Fruit fly (Drosophila melanogaster) whole organism, embryonic: ENCODE measurements around the gene MICU3.

Source experiments
- Adf1 ChIP-seq: fragments of 200-800 bp; sonication (Bioruptor generic); IDR thresholded peaks from 2 replicates; pipeline ENCODE4 v1.3.6; 2022; ENCODE audit warnings: missing biosample characterization, missing genetic modification characterization
- CG10147 ChIP-seq: fragments of 200-800 bp; sonication (Bioruptor generic); optimal IDR thresholded peaks from 2 replicates; lab custom pipeline; 2019; ENCODE audit warnings: missing biosample characterization, mild to moderate bottlenecking, missing genetic modification characterization, moderate library complexity
- CG10959 ChIP-seq: fragments of 200-800 bp; sonication (Bioruptor generic); IDR thresholded peaks from 2 replicates; pipeline ENCODE4 v1.3.6; 2022; ENCODE audit warnings: missing biosample characterization, missing genetic modification characterization
- CG11504 ChIP-seq: fragments of 200-800 bp; sonication (Bioruptor generic); optimal IDR thresholded peaks from 3 replicates; lab custom pipeline; 2019; ENCODE audit warnings: missing biosample characterization, mild to moderate bottlenecking, missing genetic modification characterization, moderate library complexity
- CG12659 ChIP-seq: fragments of 200-800 bp; sonication (Bioruptor generic); optimal IDR thresholded peaks from 3 replicates; lab custom pipeline; 2017; ENCODE audit warnings: mild to moderate bottlenecking, missing biosample characterization, missing genetic modification reagents, missing genetic modification characterization
- CG13287 ChIP-seq: fragments of 200-800 bp; sonication (Bioruptor generic); IDR thresholded peaks from 2 replicates; pipeline ENCODE4 v1.3.6; 2022; ENCODE audit warnings: missing biosample characterization, missing genetic modification characterization; ENCODE audit not compliant: partially characterized antibody
- CG14014 ChIP-seq: fragments of 200-800 bp; sonication (Bioruptor generic); IDR thresholded peaks from 2 replicates; pipeline ENCODE4 v1.3.6; 2022; ENCODE audit warnings: missing biosample characterization, missing genetic modification characterization
- CG2678 ChIP-seq: fragments of 200-800 bp; sonication (Bioruptor generic); optimal IDR thresholded peaks from 3 replicates; lab custom pipeline; 2019; ENCODE audit warnings: missing biosample characterization, mild to moderate bottlenecking, missing genetic modification characterization, moderate library complexity
- CG31224 ChIP-seq: fragments of 200-800 bp; sonication (Bioruptor generic); IDR thresholded peaks from 2 replicates; pipeline ENCODE4 v1.3.6; 2022; ENCODE audit warnings: missing biosample characterization, missing genetic modification characterization
- CG31441 ChIP-seq: fragments of 200-800 bp; sonication (Bioruptor generic); IDR thresholded peaks from 2 replicates; pipeline ENCODE4 v1.3.6; 2022; ENCODE audit warnings: missing biosample characterization, missing genetic modification characterization
- CG32532 ChIP-seq: fragments of 200-800 bp; sonication (Bioruptor generic); IDR thresholded peaks from 2 replicates; pipeline ENCODE4 v1.3.6; 2022; ENCODE audit warnings: missing biosample characterization, missing genetic modification characterization
- CG33213 ChIP-seq: fragments of 200-800 bp; sonication (Bioruptor generic); optimal IDR thresholded peaks from 3 replicates; lab custom pipeline; 2016; ENCODE audit warnings: missing biosample characterization, missing genetic modification characterization
- CG3838 ChIP-seq: fragments of 200-800 bp; sonication (Bioruptor generic); optimal IDR thresholded peaks from 3 replicates; lab custom pipeline; 2016; ENCODE audit warnings: missing biosample characterization, missing genetic modification characterization
- CG4404 ChIP-seq: fragments of 200-800 bp; sonication (Bioruptor generic); IDR thresholded peaks from 2 replicates; pipeline ENCODE4 v1.3.6; 2022; ENCODE audit warnings: missing biosample characterization, missing genetic modification characterization
- CG4617 ChIP-seq: fragments of 200-800 bp; sonication (Bioruptor generic); optimal IDR thresholded peaks from 3 replicates; lab custom pipeline; 2016; ENCODE audit warnings: missing biosample characterization, missing genetic modification characterization, borderline replicate concordance
- CG6654 ChIP-seq: fragments of 200-800 bp; sonication (Bioruptor generic); optimal IDR thresholded peaks from 2 replicates; lab custom pipeline; 2017; ENCODE audit warnings: missing biosample characterization, mild to moderate bottlenecking, missing genetic modification characterization
- CG6683 ChIP-seq: fragments of 200-800 bp; sonication (Bioruptor generic); optimal IDR thresholded peaks from 2 replicates; lab custom pipeline; 2017; ENCODE audit warnings: missing biosample characterization, mild to moderate bottlenecking, missing genetic modification characterization, missing genetic modification reagents
- CG8089 ChIP-seq: fragments of 200-800 bp; sonication (Bioruptor generic); optimal IDR thresholded peaks from 3 replicates; lab custom pipeline; 2016; ENCODE audit warnings: missing biosample characterization, missing genetic modification characterization
- CG9727 ChIP-seq: fragments of 200-800 bp; sonication (Bioruptor generic); optimal IDR thresholded peaks from 3 replicates; lab custom pipeline; 2017; ENCODE audit warnings: missing biosample characterization, mild to moderate bottlenecking, missing genetic modification characterization
- CG9876 ChIP-seq: fragments of 200-800 bp; sonication (Bioruptor generic); optimal IDR thresholded peaks from 2 replicates; lab custom pipeline; 2016; ENCODE audit warnings: missing biosample characterization, missing genetic modification characterization
- CHES-1-like ChIP-seq: fragments of 200-800 bp; sonication (Bioruptor generic); optimal IDR thresholded peaks from 2 replicates; lab custom pipeline; 2016; ENCODE audit warnings: missing biosample characterization, missing genetic modification characterization
- Chrac-16 ChIP-seq: fragments of 200-800 bp; sonication (Bioruptor generic); optimal IDR thresholded peaks from 3 replicates; lab custom pipeline; 2016; ENCODE audit warnings: missing biosample characterization, missing genetic modification characterization
- Deaf1 ChIP-seq: fragments of 200-800 bp; optimal IDR thresholded peaks from 3 replicates; lab custom pipeline; 2019; ENCODE audit warnings: missing biosample characterization, mild to moderate bottlenecking, missing genetic modification characterization, moderate library complexity
- Dip2 ChIP-seq: fragments of 200-800 bp; sonication (Bioruptor generic); IDR thresholded peaks from 2 replicates; pipeline ENCODE4 v1.3.6; 2022; ENCODE audit warnings: missing biosample characterization, missing genetic modification characterization
- Gug ChIP-seq: fragments of 200-800 bp; sonication (Bioruptor generic); IDR thresholded peaks from 4 replicates; pipeline ENCODE4 v1.3.6; 2022; ENCODE audit warnings: missing biosample characterization, missing genetic modification characterization
- HLHmδ ChIP-seq: fragments of 200-800 bp; sonication (Bioruptor generic); optimal IDR thresholded peaks from 2 replicates; lab custom pipeline; 2018; ENCODE audit warnings: missing biosample characterization, mild to moderate bottlenecking, missing genetic modification characterization, moderate library complexity
- Hey ChIP-seq: fragments of 200-800 bp; sonication (Bioruptor generic); optimal IDR thresholded peaks from 3 replicates; lab custom pipeline; 2018; ENCODE audit warnings: missing biosample characterization, mild to moderate bottlenecking, missing genetic modification characterization
- Jarid2 ChIP-seq: fragments of 200-800 bp; sonication (Bioruptor generic); optimal IDR thresholded peaks from 3 replicates; lab custom pipeline; 2017; ENCODE audit warnings: mild to moderate bottlenecking, missing biosample characterization, missing genetic modification reagents, missing genetic modification characterization
- Max ChIP-seq: fragments of 200-800 bp; sonication (Bioruptor generic); optimal IDR thresholded peaks from 2 replicates; lab custom pipeline; 2016; ENCODE audit warnings: missing biosample characterization, mild to moderate bottlenecking, missing genetic modification characterization
- Nf-YC ChIP-seq: fragments of 200-800 bp; optimal IDR thresholded peaks from 3 replicates; lab custom pipeline; 2019; ENCODE audit warnings: missing biosample characterization, mild to moderate bottlenecking, missing genetic modification characterization, moderate library complexity
- Spps ChIP-seq: fragments of 200-800 bp; sonication (Bioruptor generic); optimal IDR thresholded peaks from 2 replicates; lab custom pipeline; 2018; ENCODE audit warnings: missing biosample characterization, mild to moderate bottlenecking, missing genetic modification characterization
- TFAM ChIP-seq: fragments of 200-800 bp; sonication (Bioruptor generic); optimal IDR thresholded peaks from 2 replicates; lab custom pipeline; 2017; ENCODE audit warnings: missing biosample characterization, missing genetic modification characterization, inconsistent platforms
- fru ChIP-seq: fragments of >200 bp; optimal IDR thresholded peaks from 2 replicates; lab custom pipeline; 2017
- gem ChIP-seq: fragments of 200-800 bp; sonication (Bioruptor generic); optimal IDR thresholded peaks from 2 replicates; lab custom pipeline; 2019; ENCODE audit warnings: missing biosample characterization, mild to moderate bottlenecking, missing genetic modification characterization, moderate library complexity
- ind ChIP-seq: fragments of 200-800 bp; sonication (Bioruptor generic); optimal IDR thresholded peaks from 3 replicates; lab custom pipeline; 2016; ENCODE audit warnings: missing biosample characterization, missing genetic modification characterization
- jumu ChIP-seq: fragments of 200-800 bp; sonication (Bioruptor generic); optimal IDR thresholded peaks from 3 replicates; lab custom pipeline; 2016; ENCODE audit warnings: missing biosample characterization, missing genetic modification characterization
- nau ChIP-seq: fragments of 200-800 bp; sonication (Bioruptor generic); optimal IDR thresholded peaks from 3 replicates; lab custom pipeline; 2017; ENCODE audit warnings: missing biosample characterization, mild to moderate bottlenecking, missing genetic modification characterization, missing genetic modification reagents
- oc ChIP-seq: fragments of 200-800 bp; sonication (Bioruptor generic); optimal IDR thresholded peaks from 2 replicates; lab custom pipeline; 2018; ENCODE audit warnings: missing biosample characterization, mild to moderate bottlenecking, missing genetic modification characterization, moderate library complexity
- odd ChIP-seq: fragments of 200-800 bp; sonication (Bioruptor generic); optimal IDR thresholded peaks from 2 replicates; lab custom pipeline; 2017; ENCODE audit warnings: missing biosample characterization, mild to moderate bottlenecking, missing genetic modification characterization
- p53 ChIP-seq: fragments of 200-800 bp; sonication (Bioruptor generic); optimal IDR thresholded peaks from 2 replicates; lab custom pipeline; 2016; ENCODE audit warnings: missing biosample characterization, missing genetic modification characterization
- pnt ChIP-seq: fragments of 200-800 bp; sonication (Bioruptor generic); optimal IDR thresholded peaks from 3 replicates; lab custom pipeline; 2016; ENCODE audit warnings: missing biosample characterization, missing genetic modification characterization
- prd ChIP-seq, 3 experiments: fragments of >200 bp in 2 of 3; fragments of 200-800 bp in 1 of 3; sonication (Bioruptor generic) in 1 of 3; optimal IDR thresholded peaks in 2 of 3; IDR thresholded peaks in 1 of 3; 2 replicates in 2 of 3; 3 replicates in 1 of 3; pipeline versions ENCODE4 v1.3.6 to Lab custom; 2017 to 2022; ENCODE audit warnings: missing biosample characterization in 1 of 3, missing genetic modification characterization in 1 of 3
- pzg ChIP-seq: fragments of 200-800 bp; sonication (Bioruptor generic); optimal IDR thresholded peaks from 3 replicates; lab custom pipeline; 2018; ENCODE audit warnings: missing biosample characterization, mild to moderate bottlenecking, missing genetic modification characterization, moderate library complexity
- stwl ChIP-seq: fragments of 200-800 bp; sonication (Bioruptor generic); optimal IDR thresholded peaks from 3 replicates; lab custom pipeline; 2018; ENCODE audit warnings: missing biosample characterization, mild to moderate bottlenecking, missing genetic modification characterization, moderate library complexity
- tio ChIP-seq: fragments of 200-800 bp; sonication (Bioruptor generic); optimal IDR thresholded peaks from 2 replicates; lab custom pipeline; 2017; ENCODE audit warnings: missing biosample characterization, missing genetic modification characterization, inconsistent platforms
- wek ChIP-seq: fragments of 200-800 bp; sonication (Bioruptor generic); optimal IDR thresholded peaks from 3 replicates; lab custom pipeline; 2018; ENCODE audit warnings: missing biosample characterization, mild to moderate bottlenecking, missing genetic modification characterization, moderate library complexity
- z ChIP-seq: fragments of 200-800 bp; sonication (Bioruptor generic); IDR thresholded peaks from 3 replicates; pipeline ENCODE4 v1.3.6; 2022; ENCODE audit warnings: missing biosample characterization, missing genetic modification characterization
- zen ChIP-seq: fragments of 200-800 bp; sonication (Bioruptor generic); optimal IDR thresholded peaks from 3 replicates; lab custom pipeline; 2018; ENCODE audit warnings: missing biosample characterization, mild to moderate bottlenecking, missing genetic modification characterization, moderate library complexity
- zen2 ChIP-seq: fragments of 200-800 bp; sonication (Bioruptor generic); IDR thresholded peaks from 3 replicates; pipeline ENCODE4 v1.3.6; 2022; ENCODE audit warnings: missing biosample characterization, missing genetic modification characterization; ENCODE audit not compliant: partially characterized antibody

The MICU3 gene

DNA sequence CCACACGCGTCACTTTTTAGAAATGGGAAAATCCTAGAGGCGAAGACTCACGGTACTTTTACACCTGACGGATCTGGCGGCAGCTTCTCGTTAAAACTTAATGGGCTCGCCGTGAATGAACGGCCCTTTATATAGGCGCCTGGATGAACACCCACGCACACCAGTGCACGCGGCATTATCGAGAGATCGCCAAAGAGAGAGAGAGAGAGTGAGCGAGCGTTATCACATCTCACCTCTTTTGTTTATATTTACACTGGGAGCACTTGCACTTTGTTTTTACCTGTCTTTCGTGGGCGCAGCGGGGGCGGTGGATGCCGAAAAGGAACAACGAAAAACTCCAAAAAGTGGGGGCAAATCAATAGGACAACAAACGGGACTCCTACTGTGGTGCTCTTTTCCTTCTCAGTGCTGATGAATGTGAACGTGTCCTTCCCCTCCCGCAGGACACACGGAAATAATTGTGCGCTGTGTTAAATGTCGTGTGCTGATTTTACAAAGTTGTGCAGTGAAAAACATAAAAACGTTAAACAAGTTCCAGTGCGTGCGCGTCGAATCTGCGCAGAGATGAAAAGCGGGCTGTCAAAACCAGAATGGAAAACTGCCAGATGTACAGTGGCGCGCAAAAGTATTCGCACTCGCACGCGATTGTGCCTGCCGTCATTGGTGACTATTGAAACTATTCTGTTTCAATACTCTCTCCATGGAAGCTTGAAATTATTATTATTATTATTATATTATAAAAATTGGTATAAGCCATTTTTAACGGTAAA is 28.2 kb downstream of the MICU3 start, which contains the start of gene Mrp5 (continued):
- TF ChIP-seq CG9727 (no peak), CG12659 (GFP tag; lab: Kevin White, UChicago) (peak; percentile 26), wek (GFP tag; lab: Kevin White, UChicago) (peak; percentile 64), ind (GFP tag; lab: Kevin White, UChicago) (peak; percentile 38), jumu (no peak), tio (GFP tag; lab: Kevin White, UChicago) (peak; percentile 20), p53 (GFP tag; lab: Kevin White, UChicago) (no peak), CG31441 (peak; percentile 39), Gug (GFP tag; lab: Robert Waterston, UW) (peak; percentile 75; the same call in 3 of the 4 replicates), Spps (tag; lab: Kevin White, UChicago) (no peak), CG8089 (GFP tag; lab: Kevin White, UChicago) (no peak), CHES-1-like (GFP tag; lab: Kevin White, UChicago) (no peak), Chrac-16 (GFP tag; lab: Kevin White, UChicago) (no peak), TFAM (GFP tag; lab: Kevin White, UChicago) (no peak), odd (GFP tag; lab: Kevin White, UChicago) (peak; percentile 23), Deaf1 (tag; lab: Kevin White, UChicago) (no peak), HLHmδ (GFP tag; lab: Kevin White, UChicago) (peak; percentile 77), zen2 (no peak), Jarid2 (GFP tag; lab: Kevin White, UChicago) (peak; percentile 52), CG13287 (GFP tag; lab: Robert Waterston, UW) (no peak), prd (optimal IDR thresholded peaks at IDR 0.05; lab: Kevin White, UChicago) (no peak), prd (GFP tag; IDR thresholded peaks at IDR 0.05; lab: Robert Waterston, UW) (peak; percentile 74), fru (lab: Kevin White, UChicago) (no peak), CG6654 (GFP tag; lab: Kevin White, UChicago) (no peak), Max (GFP tag; lab: Kevin White, UChicago) (no peak), CG2678 (tag; lab: Kevin White, UChicago) (peak; percentile 40), CG4617 (GFP tag; lab: Kevin White, UChicago) (no peak), CG14014 (GFP tag; lab: Robert Waterston, UW) (peak; percentile 53; the same call in 1 of the 2 replicates), z (GFP tag; lab: Robert Waterston, UW) (no peak), CG9876 (no peak), CG31224 (GFP tag; lab: Robert Waterston, UW) (peak; percentile 47), Hey (no peak), Dip2 (no peak), CG6683 (GFP tag; lab: Kevin White, UChicago) (no peak), nau (GFP tag; lab: Kevin White, UChicago) (no peak), CG3838 (GFP tag; lab: Kevin White, UChicago) (no peak), pnt (GFP tag; lab: Kevin White, UChicago) (no peak), stwl (tag; lab: Kevin White, UChicago) (no peak), zen (tag; lab: Kevin White, UChicago) (no peak), CG10147 (GFP tag; lab: Kevin White, UChicago) (no peak), Adf1 (no peak), gem (tag; lab: Kevin White, UChicago) (peak; percentile 57), CG11504 (tag; lab: Kevin White, UChicago) (no peak), CG10959 (GFP tag; lab: Robert Waterston, UW) (no peak; the same call in 1 of the 2 replicates), oc (tag; lab: Kevin White, UChicago) (no peak), pzg (GFP tag; lab: Kevin White, UChicago) (peak; percentile 8), CG33213 (GFP tag; lab: Kevin White, UChicago) (no peak), CG32532 (peak; percentile 72), CG4404 (no peak), Nf-YC (tag; lab: Kevin White, UChicago) (no peak)
